Fruit fly (Drosophila melanogaster): ENCODE results near the gene Sfmbt.

The Sfmbt gene

dm6 chr2L:13176701-13177249 is at the start of gene Sfmbt, which contains the start of gene CG5439 (continued):
- TF ChIP-seq caup (GFP tag; optimal IDR thresholded peaks at IDR 0.05; ENCODE audit: severe bottlenecking) (no peak), grn (GFP tag; optimal IDR thresholded peaks at IDR 0.05) (no peak), abd-A (tag; optimal IDR thresholded peaks at IDR 0.05) (no peak), ro (GFP tag; IDR thresholded peaks at IDR 0.05) (no peak), Ets97D (GFP tag; optimal IDR thresholded peaks at IDR 0.05) (peak; percentile 81), cas (GFP tag; IDR thresholded peaks at IDR 0.05) (peak; percentile 44; the same call in 1 of the 2 replicates), Atf3 (GFP tag; optimal IDR thresholded peaks at IDR 0.05) (peak; percentile 53), klu (GFP tag; IDR thresholded peaks at IDR 0.05) (peak; percentile 65; the same call in 1 of the 2 replicates), CG9797 (GFP tag; optimal IDR thresholded peaks at IDR 0.05) (peak; percentile 55), knrl (GFP tag; IDR thresholded peaks at IDR 0.05; ENCODE audit: partially characterized antibody) (peak; percentile 62), gcm (GFP tag; optimal IDR thresholded peaks at IDR 0.05) (no peak), CG43689 (GFP tag; IDR thresholded peaks at IDR 0.05) (no peak), fd102C (GFP tag; optimal IDR thresholded peaks at IDR 0.05) (no peak), Xbp1 (GFP tag; optimal IDR thresholded peaks at IDR 0.05) (peak; percentile 87), CG10431 (GFP tag; optimal IDR thresholded peaks at IDR 0.05) (no peak), CG12744 (GFP tag; optimal IDR thresholded peaks at IDR 0.05) (peak; percentile 50), CG8281 (tag; optimal IDR thresholded peaks at IDR 0.05) (no peak), tgo (GFP tag; IDR thresholded peaks at IDR 0.05) (peak; percentile 75; the same call in 2 of the 3 replicates), lbe (GFP tag; optimal IDR thresholded peaks at IDR 0.05) (peak; percentile 77), CG7963 (GFP tag; IDR thresholded peaks at IDR 0.05; ENCODE audit: partially characterized antibody) (no peak), Ada2b (GFP tag; IDR thresholded peaks at IDR 0.05) (no peak), ase (GFP tag; IDR thresholded peaks at IDR 0.05) (0 out of 3 replicates have a peak, but pooled peaks have one; percentile 45), CG1233 (GFP tag; optimal IDR thresholded peaks at IDR 0.05) (no peak), maf-S (GFP tag; optimal IDR thresholded peaks at IDR 0.05) (peak; percentile 75), chn (GFP tag; optimal IDR thresholded peaks at IDR 0.05) (peak; percentile 71), CG11247 (GFP tag; IDR thresholded peaks at IDR 0.05) (peak; percentile 61), CG17186 (GFP tag; optimal IDR thresholded peaks at IDR 0.05) (peak; percentile 90), CG9817 (tag; optimal IDR thresholded peaks at IDR 0.05) (peak; percentile 80), CG8944 (GFP tag; optimal IDR thresholded peaks at IDR 0.05) (peak; percentile 72), Med (GFP tag) (peak; percentile 96), CG6254 (GFP tag; optimal IDR thresholded peaks at IDR 0.05) (peak; percentile 23), gce (GFP tag; IDR thresholded peaks at IDR 0.05) (no peak), pb (GFP tag; optimal IDR thresholded peaks at IDR 0.05) (peak; percentile 60), HmgD (GFP tag; optimal IDR thresholded peaks at IDR 0.05) (peak; percentile 89), lola (GFP tag; optimal IDR thresholded peaks at IDR 0.05) (peak in 1 of 3 experiments; percentile 70)

DNA sequence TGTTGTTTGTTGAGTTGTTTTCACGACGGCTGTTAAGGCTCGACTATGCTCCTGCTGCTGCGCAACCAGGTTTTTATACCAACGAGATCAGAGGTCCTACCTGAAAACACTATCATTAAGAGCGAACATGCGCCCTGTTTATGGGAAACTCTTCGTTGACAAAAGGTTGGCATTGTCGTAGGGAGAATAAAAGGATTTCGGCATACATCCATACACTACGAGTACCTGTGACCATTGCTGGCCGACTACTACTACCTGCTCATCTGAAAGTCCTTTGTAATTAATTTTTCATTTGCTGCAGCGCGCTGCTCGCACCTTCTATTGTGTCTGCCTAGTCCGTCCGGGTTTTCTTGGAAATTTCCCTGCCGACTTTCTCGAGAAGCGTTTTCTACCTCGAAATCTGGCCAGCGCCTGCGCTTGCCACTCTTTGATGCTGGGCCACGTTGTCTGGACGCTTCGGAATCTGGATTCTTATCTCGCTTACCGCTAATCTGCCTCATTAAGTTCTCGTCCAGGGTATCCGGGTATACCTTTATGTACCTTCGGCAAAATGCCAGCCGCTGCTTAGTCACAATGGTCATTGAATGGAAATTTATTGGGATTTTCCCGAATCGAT is 48.7 kb upstream of the Sfmbt start, which contains the start of gene CG15480:
Gene CG15480 (minus strand): TSS at position 51 of the 616 bp plus-strand sequence.
- TF ChIP-seq chinmo (GFP tag; IDR thresholded peaks at IDR 0.05; ENCODE audit: partially characterized antibody): 0 out of 4 replicates have a peak, but pooled peaks have one; percentile 5
- TF ChIP-seq grn (GFP tag; optimal IDR thresholded peaks at IDR 0.05): peak; percentile 67
- TF ChIP-seq Mrtf (GFP tag; IDR thresholded peaks at IDR 0.05): no peak
- TF ChIP-seq CG11723 (GFP tag; optimal IDR thresholded peaks at IDR 0.05): no peak
- TF ChIP-seq Dfd (GFP tag; optimal IDR thresholded peaks at IDR 0.05): no peak
- peak; percentile 78 for TF ChIP-seq cad (GFP tag; optimal IDR thresholded peaks at IDR 0.05)
- TF ChIP-seq fd3F (GFP tag; optimal IDR thresholded peaks at IDR 0.05): no peak
- TF ChIP-seq hbn (GFP tag; IDR thresholded peaks at IDR 0.05; ENCODE audit: partially characterized antibody): no peak
- TF ChIP-seq Stat92E (GFP tag; optimal IDR thresholded peaks at IDR 0.05): peak in 1 of 3 experiments; percentile 91
- peak in 1 of 2 experiments; percentile 96 for TF ChIP-seq tll (GFP tag; optimal IDR thresholded peaks at IDR 0.05)
- no peak for TF ChIP-seq hb (GFP tag; IDR thresholded peaks at IDR 0.05; ENCODE audit: partially characterized antibody)
- TF ChIP-seq kni (GFP tag; optimal IDR thresholded peaks at IDR 0.05): peak; percentile 49
- TF ChIP-seq CG31441 (GFP tag; IDR thresholded peaks at IDR 0.05): no peak
- no peak for TF ChIP-seq trem (tag; optimal IDR thresholded peaks at IDR 0.05)
- TF ChIP-seq Chrac-16 (GFP tag; optimal IDR thresholded peaks at IDR 0.05): no peak
